Fruit fly (Drosophila melanogaster) whole organism, embryonic: ENCODE results near the gene Acp26Aa.
A peak's percentile ranks its signal among the peaks of the same experiment; 100 is the strongest.

ENCODE experiments used
- Aef1 ChIP-seq: fragments of 200-800 bp; sonication (Bioruptor generic); IDR thresholded peaks from 3 replicates; pipeline ENCODE4 v1.3.6; 2022; ENCODE audit warnings: missing biosample characterization, missing genetic modification characterization
- Awh ChIP-seq: fragments of 200-800 bp; sonication (Bioruptor generic); IDR thresholded peaks from 2 replicates; pipeline ENCODE4, ENCODE4 v1.3.6; 2022; ENCODE audit warnings: missing biosample characterization, missing genetic modification characterization
- Bdp1 ChIP-seq: fragments of 200-800 bp; sonication (Bioruptor generic); optimal IDR thresholded peaks from 3 replicates; lab custom pipeline; 2016; ENCODE audit warnings: missing biosample characterization, missing genetic modification characterization
- CG10565 ChIP-seq: fragments of 200-800 bp; sonication (Bioruptor generic); optimal IDR thresholded peaks from 3 replicates; lab custom pipeline; 2016; ENCODE audit warnings: missing biosample characterization, mild to moderate bottlenecking, missing genetic modification characterization
- CG11247 ChIP-seq: fragments of 200-800 bp; sonication (Bioruptor generic); IDR thresholded peaks from 2 replicates; pipeline ENCODE4 v1.3.6; 2022; ENCODE audit warnings: missing biosample characterization, missing genetic modification characterization
- CG12299 ChIP-seq: fragments of 200-800 bp; sonication (Bioruptor generic); optimal IDR thresholded peaks from 2 replicates; lab custom pipeline; 2018; ENCODE audit warnings: missing biosample characterization, mild to moderate bottlenecking, missing genetic modification characterization
- CG12391 ChIP-seq: fragments of 200-800 bp; sonication (Bioruptor generic); optimal IDR thresholded peaks from 3 replicates; lab custom pipeline; 2018; ENCODE audit warnings: missing biosample characterization, mild to moderate bottlenecking, missing genetic modification characterization, moderate library complexity
- CG12659 ChIP-seq: fragments of 200-800 bp; sonication (Bioruptor generic); optimal IDR thresholded peaks from 3 replicates; lab custom pipeline; 2017; ENCODE audit warnings: mild to moderate bottlenecking, missing biosample characterization, missing genetic modification reagents, missing genetic modification characterization
- CG14667 ChIP-seq: fragments of 200-800 bp; sonication (Bioruptor generic); IDR thresholded peaks from 2 replicates; pipeline ENCODE4 v1.3.6; 2022; ENCODE audit warnings: missing biosample characterization, missing genetic modification characterization
- CG15696 ChIP-seq: fragments of 200-800 bp; sonication (Bioruptor generic); optimal IDR thresholded peaks from 2 replicates; lab custom pipeline; 2019; ENCODE audit warnings: missing biosample characterization, mild to moderate bottlenecking, missing genetic modification characterization, moderate library complexity
- CG17328 ChIP-seq: fragments of 200-800 bp; sonication (Bioruptor generic); IDR thresholded peaks from 2 replicates; pipeline ENCODE4 v1.3.6; 2022; ENCODE audit warnings: missing biosample characterization, missing genetic modification characterization
- CG17359 ChIP-seq: fragments of 200-800 bp; sonication (Bioruptor generic); optimal IDR thresholded peaks from 3 replicates; lab custom pipeline; 2018; ENCODE audit warnings: missing biosample characterization, mild to moderate bottlenecking, missing genetic modification characterization, moderate library complexity
- CG17829 ChIP-seq: fragments of 200-800 bp; optimal IDR thresholded peaks from 2 replicates; lab custom pipeline; 2019; ENCODE audit warnings: missing biosample characterization, mild to moderate bottlenecking, missing genetic modification characterization, moderate library complexity
- CG1792 ChIP-seq: fragments of 200-800 bp; sonication (Bioruptor generic); optimal IDR thresholded peaks from 2 replicates; lab custom pipeline; 2016; ENCODE audit warnings: missing biosample characterization, missing genetic modification characterization
- CG18011 ChIP-seq: fragments of 200-800 bp; sonication (Bioruptor generic); optimal IDR thresholded peaks from 2 replicates; lab custom pipeline; 2017; ENCODE audit warnings: missing biosample characterization, missing genetic modification characterization, mild to moderate bottlenecking, moderate library complexity, missing genotype
- CG3163 ChIP-seq: fragments of 200-800 bp; sonication (Bioruptor generic); optimal IDR thresholded peaks from 3 replicates; lab custom pipeline; 2016; ENCODE audit warnings: missing biosample characterization, missing genetic modification characterization
- CG3995 ChIP-seq: fragments of 200-800 bp; sonication (Bioruptor generic); optimal IDR thresholded peaks from 3 replicates; lab custom pipeline; 2016; ENCODE audit warnings: missing biosample characterization, missing genetic modification characterization
- CG8359 ChIP-seq: fragments of 200-800 bp; sonication (Bioruptor generic); optimal IDR thresholded peaks from 2 replicates; lab custom pipeline; 2017; ENCODE audit warnings: missing biosample characterization, mild to moderate bottlenecking, missing genetic modification characterization, borderline replicate concordance
- CG8924 ChIP-seq: fragments of 200-800 bp; optimal IDR thresholded peaks from 3 replicates; lab custom pipeline; 2019; ENCODE audit warnings: missing biosample characterization, mild to moderate bottlenecking, missing genetic modification characterization, moderate library complexity
- CG9437 ChIP-seq: fragments of 200-800 bp; sonication (Bioruptor generic); optimal IDR thresholded peaks from 2 replicates; lab custom pipeline; 2018; ENCODE audit warnings: missing biosample characterization, mild to moderate bottlenecking, missing genetic modification characterization
- Dip2 ChIP-seq: fragments of 200-800 bp; sonication (Bioruptor generic); IDR thresholded peaks from 2 replicates; pipeline ENCODE4 v1.3.6; 2022; ENCODE audit warnings: missing biosample characterization, missing genetic modification characterization
- Eip74EF ChIP-seq, 2 experiments: fragments of 200-800 bp in 1 of 2; fragments of >200 bp in 1 of 2; sonication (Bioruptor generic) in 1 of 2; optimal IDR thresholded peaks; 2 replicates each; lab custom pipeline; 2017 to 2019; ENCODE audit warnings: missing biosample characterization in 2 of 2, missing genetic modification characterization in 2 of 2, mild to moderate bottlenecking in 1 of 2, moderate library complexity in 1 of 2
- Ets65A ChIP-seq: fragments of 200-800 bp; sonication (Bioruptor generic); peaks from one replicate; lab custom pipeline; 2016; ENCODE audit warnings: missing biosample characterization, missing genetic modification characterization
- Fer1 ChIP-seq: fragments of 200-800 bp; sonication (Bioruptor generic); optimal IDR thresholded peaks from 2 replicates; lab custom pipeline; 2017; ENCODE audit warnings: missing biosample characterization, mild to moderate bottlenecking, missing genetic modification characterization
- H15 ChIP-seq: fragments of 200-800 bp; sonication (Bioruptor generic); IDR thresholded peaks from 3 replicates; pipeline ENCODE4 v1.3.6; 2022; ENCODE audit warnings: missing biosample characterization, missing genetic modification characterization
- HHEX ChIP-seq: fragments of 200-800 bp; sonication (Bioruptor generic); optimal IDR thresholded peaks from 3 replicates; lab custom pipeline; 2017; ENCODE audit warnings: missing biosample characterization, mild to moderate bottlenecking, missing genetic modification characterization, missing genetic modification reagents
- HLH3B ChIP-seq: fragments of 200-800 bp; sonication (Bioruptor generic); IDR thresholded peaks from 2 replicates; pipeline ENCODE4 v1.3.6; 2022; ENCODE audit warnings: missing biosample characterization, missing genetic modification characterization
- Hand ChIP-seq: fragments of 200-800 bp; sonication (Bioruptor generic); optimal IDR thresholded peaks from 2 replicates; lab custom pipeline; 2017; ENCODE audit warnings: mild to moderate bottlenecking, missing biosample characterization, missing genetic modification reagents, missing genetic modification characterization
- MESR4 ChIP-seq: fragments of 200-800 bp; sonication (Bioruptor generic); optimal IDR thresholded peaks from 2 replicates; lab custom pipeline; 2018; ENCODE audit warnings: missing biosample characterization, mild to moderate bottlenecking, missing genetic modification characterization, moderate library complexity
- Mrtf ChIP-seq: fragments of 200-800 bp; sonication (Bioruptor generic); IDR thresholded peaks from 3 replicates; pipeline ENCODE4 v1.3.6; 2022; ENCODE audit warnings: missing biosample characterization, missing genetic modification characterization
- NC2α ChIP-seq: fragments of 200-800 bp; sonication (Bioruptor generic); optimal IDR thresholded peaks from 2 replicates; lab custom pipeline; 2016; ENCODE audit warnings: missing biosample characterization, missing genetic modification characterization
- Sin3A ChIP-seq: fragments of >200 bp; optimal IDR thresholded peaks from 2 replicates; lab custom pipeline; 2018
- Trl ChIP-seq, 3 experiments: fragments of >200 bp in 2 of 3; fragments of 200-800 bp in 1 of 3; sonication (Bioruptor generic) in 1 of 3; optimal IDR thresholded peaks; 2 replicates in 1 of 3; 3 replicates in 2 of 3; lab custom pipeline; 2016 to 2017; ENCODE audit warnings: missing biosample characterization in 1 of 3, missing genetic modification characterization in 1 of 3
- Vsx1 ChIP-seq: fragments of 200-800 bp; sonication (Bioruptor generic); optimal IDR thresholded peaks from 2 replicates; lab custom pipeline; 2017; ENCODE audit warnings: missing biosample characterization, mild to moderate bottlenecking, missing genetic modification characterization, missing genetic modification reagents
- ato ChIP-seq: fragments of 200-800 bp; sonication (Bioruptor generic); IDR thresholded peaks from 2 replicates; pipeline ENCODE4 v1.3.6; 2022; ENCODE audit warnings: missing biosample characterization, missing genetic modification characterization; ENCODE audit not compliant: partially characterized antibody
- chif ChIP-seq, 2 experiments: fragments of 200-800 bp; sonication (Bioruptor generic); optimal IDR thresholded peaks; 3 replicates each; lab custom pipeline; 2016; ENCODE audit warnings: missing biosample characterization in 2 of 2, missing genetic modification characterization in 2 of 2
- ci ChIP-seq: fragments of 200-800 bp; sonication (Bioruptor generic); IDR thresholded peaks from 3 replicates; pipeline ENCODE4 v1.3.6; 2022; ENCODE audit warnings: missing biosample characterization, missing genetic modification characterization
- dmrt11E ChIP-seq: fragments of 200-800 bp; sonication (Bioruptor generic); optimal IDR thresholded peaks from 3 replicates; lab custom pipeline; 2018; ENCODE audit warnings: missing biosample characterization, mild to moderate bottlenecking, missing genetic modification characterization, moderate library complexity
- inv ChIP-seq: fragments of 200-800 bp; sonication (Bioruptor generic); IDR thresholded peaks from 2 replicates; pipeline ENCODE4 v1.3.6; 2022; ENCODE audit warnings: missing biosample characterization, missing genetic modification characterization; ENCODE audit not compliant: partially characterized antibody
- jigr1 ChIP-seq: fragments of 200-800 bp; sonication (Bioruptor generic); IDR thresholded peaks from 3 replicates; pipeline ENCODE4 v1.3.6; 2022; ENCODE audit warnings: missing biosample characterization, missing genetic modification characterization
- kay ChIP-seq: fragments of 200-800 bp; sonication (Bioruptor generic); optimal IDR thresholded peaks from 2 replicates; lab custom pipeline; 2016; ENCODE audit warnings: missing biosample characterization, missing genetic modification characterization
- klu ChIP-seq: fragments of 200-800 bp; sonication (Bioruptor generic); IDR thresholded peaks from 2 replicates; pipeline ENCODE4 v1.3.6; 2022; ENCODE audit warnings: missing biosample characterization, missing genetic modification characterization
- lab ChIP-seq: fragments of 200-800 bp; sonication (Bioruptor generic); optimal IDR thresholded peaks from 3 replicates; lab custom pipeline; 2017; ENCODE audit warnings: missing biosample characterization, missing genetic modification characterization, mild to moderate bottlenecking, moderate library complexity, missing genetic modification reagents
- lmd ChIP-seq: fragments of 200-800 bp; sonication (Bioruptor generic); IDR thresholded peaks from 2 replicates; pipeline ENCODE4 v1.3.6; 2022; ENCODE audit warnings: missing biosample characterization, missing genetic modification characterization
- org-1 ChIP-seq: fragments of 200-800 bp; sonication (Bioruptor generic); optimal IDR thresholded peaks from 2 replicates; lab custom pipeline; 2017; ENCODE audit warnings: missing biosample characterization, missing genetic modification characterization
- pros ChIP-seq: fragments of 200-800 bp; sonication (Bioruptor generic); optimal IDR thresholded peaks from 3 replicates; lab custom pipeline; 2019; ENCODE audit warnings: missing biosample characterization, mild to moderate bottlenecking, missing genetic modification characterization, moderate library complexity
- scrt ChIP-seq: fragments of 200-800 bp; sonication (Bioruptor generic); optimal IDR thresholded peaks from 2 replicates; lab custom pipeline; 2018; ENCODE audit warnings: missing biosample characterization, mild to moderate bottlenecking, missing genetic modification characterization, moderate library complexity
- trem ChIP-seq: fragments of 200-800 bp; optimal IDR thresholded peaks from 3 replicates; lab custom pipeline; 2019; ENCODE audit warnings: missing biosample characterization, mild to moderate bottlenecking, missing genetic modification characterization, moderate library complexity
- ttk ChIP-seq: fragments of 200-800 bp; sonication (Bioruptor generic); IDR thresholded peaks from 2 replicates; pipeline ENCODE4 v2.1.2; 2022; ENCODE audit warnings: missing biosample characterization, missing genetic modification characterization

Gene Acp26Aa

dm6 chr2L:5879363-5879934 is 14.2 kb downstream of the Acp26Aa start, which contains the start of gene rau (continued):
- peak; percentile 63 for TF ChIP-seq pros
- peak; percentile 83 for TF ChIP-seq Fer1 (GFP tag; lab: Kevin White, UChicago)
- TF ChIP-seq CG12391 = peak; percentile 85
- peak; percentile 43 for TF ChIP-seq CG12299 (tag; lab: Kevin White, UChicago)
- no peak for TF ChIP-seq Sin3A
- peak; percentile 33 for TF ChIP-seq CG18011 (GFP tag; lab: Kevin White, UChicago)
- no peak for TF ChIP-seq inv (GFP tag; lab: Robert Waterston, UW)
- TF ChIP-seq chif (GFP tag; optimal IDR thresholded peaks at IDR 0.05; lab: Kevin White, UChicago) = peak; percentile 30 to 71
- TF ChIP-seq H15 = no peak
- peak; percentile 70; the same call in 1 of the 2 replicates for TF ChIP-seq lmd (GFP tag; lab: Robert Waterston, UW)
- peak; percentile 68; the same call in 1 of the 2 replicates for TF ChIP-seq klu (GFP tag; lab: Robert Waterston, UW)
- TF ChIP-seq CG17328 (GFP tag; lab: Robert Waterston, UW) = peak; percentile 58
- TF ChIP-seq scrt (GFP tag; lab: Kevin White, UChicago) = peak; percentile 58
- no peak; the same call in 1 of the 2 replicates for TF ChIP-seq Awh (GFP tag; lab: Robert Waterston, UW)
- TF ChIP-seq jigr1 (GFP tag; lab: Robert Waterston, UW) = 0 out of 3 replicates have a peak, but pooled peaks have one; percentile 41
- peak; percentile 5 for TF ChIP-seq MESR4 (GFP tag; lab: Kevin White, UChicago)
- TF ChIP-seq CG8924 = peak; percentile 84
- TF ChIP-seq CG11247 (GFP tag; lab: Robert Waterston, UW) = peak; percentile 16; the same call in 1 of the 2 replicates
- peak; percentile 74 for TF ChIP-seq CG12659
- TF ChIP-seq Dip2 (GFP tag; lab: Robert Waterston, UW) = no peak
- peak; percentile 39 for TF ChIP-seq CG8359 (GFP tag; lab: Kevin White, UChicago)
- peak; percentile 77 for TF ChIP-seq Ets65A (GFP tag; lab: Kevin White, UChicago)
- peak; percentile 80 for TF ChIP-seq lab
- TF ChIP-seq Trl (optimal IDR thresholded peaks at IDR 0.05; lab: Kevin White, UChicago) = peak; percentile 90 to 93
- no peak for TF ChIP-seq Trl (GFP tag; optimal IDR thresholded peaks at IDR 0.05; lab: Kevin White, UChicago)
- TF ChIP-seq CG3995 (GFP tag; lab: Kevin White, UChicago) = no peak
- TF ChIP-seq trem = peak; percentile 63
- no peak for TF ChIP-seq NC2α
- peak; percentile 74 for TF ChIP-seq CG17359
- peak; percentile 39; the same call in 1 of the 2 replicates for TF ChIP-seq CG14667 (GFP tag; lab: Robert Waterston, UW)
- peak; percentile 43; the same call in 1 of the 2 replicates for TF ChIP-seq ato (GFP tag; lab: Robert Waterston, UW)
- peak in 1 of 2 experiments; percentile 53 for TF ChIP-seq Eip74EF (GFP tag; optimal IDR thresholded peaks at IDR 0.05; lab: Kevin White, UChicago)
- TF ChIP-seq ci = peak; percentile 77
- peak; percentile 55 for TF ChIP-seq org-1
- peak; percentile 68 for TF ChIP-seq HHEX
- TF ChIP-seq CG1792 (GFP tag; lab: Kevin White, UChicago) = no peak
- peak; percentile 76 for TF ChIP-seq dmrt11E (tag; lab: Kevin White, UChicago)
- peak; percentile 33 for TF ChIP-seq kay (GFP tag; lab: Kevin White, UChicago)
- peak; percentile 59 for TF ChIP-seq CG9437
- no peak for TF ChIP-seq CG3163 (GFP tag; lab: Kevin White, UChicago)
- peak; percentile 15 for TF ChIP-seq Hand (GFP tag; lab: Kevin White, UChicago)
- TF ChIP-seq Bdp1 (GFP tag; lab: Kevin White, UChicago) = peak; percentile 43
- peak; percentile 79 for TF ChIP-seq CG15696 (tag; lab: Kevin White, UChicago)
- TF ChIP-seq Aef1 = peak; percentile 53; the same call in 2 of the 3 replicates
- peak; percentile 78 for TF ChIP-seq Vsx1 (GFP tag; lab: Kevin White, UChicago)
- peak; percentile 44; the same call in 1 of the 3 replicates for TF ChIP-seq Mrtf
- TF ChIP-seq CG10565 (GFP tag; lab: Kevin White, UChicago) = no peak
- no peak for TF ChIP-seq ttk
- TF ChIP-seq HLH3B (GFP tag; lab: Robert Waterston, UW) = peak; percentile 29; the same call in 1 of the 2 replicates
- peak; percentile 83 for TF ChIP-seq CG17829
